Fruit fly (Drosophila melanogaster) whole organism, embryonic: ENCODE data around the gene CG16957.

Experiments
- Atf6 ChIP-seq: fragments of 200-800 bp; sonication (Bioruptor generic); IDR thresholded peaks from 2 replicates; pipeline ENCODE4 v1.3.6; 2022; ENCODE audit warnings: missing biosample characterization, missing genetic modification characterization
- Bteb2 ChIP-seq: fragments of 200-800 bp; sonication (Bioruptor generic); optimal IDR thresholded peaks from 2 replicates; lab custom pipeline; 2016; ENCODE audit warnings: missing biosample characterization, missing genetic modification characterization
- CG1024 ChIP-seq: fragments of 200-800 bp; sonication (Bioruptor generic); IDR thresholded peaks from 2 replicates; pipeline ENCODE4 v1.3.6; 2022; ENCODE audit warnings: missing biosample characterization, missing genetic modification characterization
- CG11504 ChIP-seq: fragments of 200-800 bp; sonication (Bioruptor generic); optimal IDR thresholded peaks from 3 replicates; lab custom pipeline; 2019; ENCODE audit warnings: missing biosample characterization, mild to moderate bottlenecking, missing genetic modification characterization, moderate library complexity
- CG12236 ChIP-seq: fragments of 200-800 bp; sonication (Bioruptor generic); optimal IDR thresholded peaks from 2 replicates; lab custom pipeline; 2016; ENCODE audit warnings: missing biosample characterization, missing genetic modification characterization
- CG15601 ChIP-seq: fragments of 200-800 bp; sonication (Bioruptor generic); optimal IDR thresholded peaks from 3 replicates; lab custom pipeline; 2019; ENCODE audit warnings: missing biosample characterization, mild to moderate bottlenecking, missing genetic modification characterization, moderate library complexity
- CG17328 ChIP-seq: fragments of 200-800 bp; sonication (Bioruptor generic); IDR thresholded peaks from 2 replicates; pipeline ENCODE4 v1.3.6; 2022; ENCODE audit warnings: missing biosample characterization, missing genetic modification characterization
- CG17612 ChIP-seq: fragments of 200-800 bp; sonication (Bioruptor generic); IDR thresholded peaks from 2 replicates; pipeline ENCODE4 v1.3.6; 2022; ENCODE audit warnings: missing biosample characterization, missing genetic modification characterization
- CG30431 ChIP-seq: fragments of 200-800 bp; sonication (Bioruptor generic); optimal IDR thresholded peaks from 2 replicates; lab custom pipeline; 2017; ENCODE audit warnings: missing biosample characterization, missing genetic modification characterization
- CG31224 ChIP-seq: fragments of 200-800 bp; sonication (Bioruptor generic); IDR thresholded peaks from 2 replicates; pipeline ENCODE4 v1.3.6; 2022; ENCODE audit warnings: missing biosample characterization, missing genetic modification characterization
- CG32772 ChIP-seq: fragments of 200-800 bp; sonication (Bioruptor generic); IDR thresholded peaks from 2 replicates; pipeline ENCODE4 v1.3.6; 2022; ENCODE audit warnings: missing biosample characterization, missing genetic modification characterization
- CG33213 ChIP-seq: fragments of 200-800 bp; sonication (Bioruptor generic); optimal IDR thresholded peaks from 3 replicates; lab custom pipeline; 2016; ENCODE audit warnings: missing biosample characterization, missing genetic modification characterization
- CG4328 ChIP-seq: fragments of 200-800 bp; sonication (Bioruptor generic); optimal IDR thresholded peaks from 3 replicates; lab custom pipeline; 2017; ENCODE audit warnings: missing biosample characterization, missing genetic modification reagents, missing genetic modification characterization
- CG4707 ChIP-seq: fragments of 200-800 bp; sonication (Bioruptor generic); optimal IDR thresholded peaks from 2 replicates; lab custom pipeline; 2018; ENCODE audit warnings: missing biosample characterization, mild to moderate bottlenecking, missing genetic modification characterization, moderate library complexity
- CG6689 ChIP-seq: fragments of 200-800 bp; sonication (Bioruptor generic); IDR thresholded peaks from 2 replicates; pipeline ENCODE4 v1.3.6; 2022; ENCODE audit warnings: missing biosample characterization, missing genetic modification characterization
- CG7271 ChIP-seq: fragments of 200-800 bp; sonication (Bioruptor generic); optimal IDR thresholded peaks from 2 replicates; lab custom pipeline; 2018; ENCODE audit warnings: missing biosample characterization, mild to moderate bottlenecking, missing genetic modification characterization, moderate library complexity
- CG7839 ChIP-seq: fragments of 200-800 bp; sonication (Bioruptor generic); optimal IDR thresholded peaks from 3 replicates; lab custom pipeline; 2018; ENCODE audit warnings: missing biosample characterization, mild to moderate bottlenecking, missing genetic modification characterization, moderate library complexity
- CG8290 ChIP-seq, 3 experiments: fragments of 200-800 bp; sonication (Bioruptor generic); optimal IDR thresholded peaks; 2 replicates each; lab custom pipeline; 2016 to 2019; ENCODE audit warnings: missing biosample characterization in 3 of 3, missing genetic modification characterization in 3 of 3, mild to moderate bottlenecking in 2 of 3, moderate library complexity in 1 of 3
- CG8388 ChIP-seq: fragments of 200-800 bp; sonication (Bioruptor generic); optimal IDR thresholded peaks from 2 replicates; lab custom pipeline; 2019; ENCODE audit warnings: missing biosample characterization, mild to moderate bottlenecking, missing genetic modification characterization, moderate library complexity
- CG8924 ChIP-seq: fragments of 200-800 bp; optimal IDR thresholded peaks from 3 replicates; lab custom pipeline; 2019; ENCODE audit warnings: missing biosample characterization, mild to moderate bottlenecking, missing genetic modification characterization, moderate library complexity
- D19B ChIP-seq: fragments of 200-800 bp; sonication (Bioruptor generic); optimal IDR thresholded peaks from 2 replicates; lab custom pipeline; 2017; ENCODE audit warnings: missing biosample characterization, mild to moderate bottlenecking, missing genetic modification characterization
- Dek ChIP-seq: fragments of 200-800 bp; sonication (Bioruptor generic); optimal IDR thresholded peaks from 3 replicates; lab custom pipeline; 2019; ENCODE audit warnings: missing biosample characterization, mild to moderate bottlenecking, missing genetic modification characterization, moderate library complexity
- Dll ChIP-seq: fragments of 200-800 bp; sonication (Bioruptor generic); IDR thresholded peaks from 4 replicates; pipeline ENCODE4 v1.3.6; 2022; ENCODE audit warnings: missing biosample characterization, missing genetic modification characterization; ENCODE audit not compliant: partially characterized antibody
- Drgx ChIP-seq: fragments of 200-800 bp; sonication (Bioruptor generic); IDR thresholded peaks from 2 replicates; pipeline ENCODE4 v1.3.6; 2022; ENCODE audit warnings: missing biosample characterization, missing genetic modification characterization
- Fer2 ChIP-seq: fragments of 200-800 bp; sonication (Bioruptor generic); optimal IDR thresholded peaks from 2 replicates; lab custom pipeline; 2018; ENCODE audit warnings: missing biosample characterization, mild to moderate bottlenecking, missing genetic modification characterization, moderate library complexity
- Fer3 ChIP-seq: fragments of 200-800 bp; sonication (Bioruptor generic); optimal IDR thresholded peaks from 2 replicates; lab custom pipeline; 2018; ENCODE audit warnings: missing biosample characterization, mild to moderate bottlenecking, missing genetic modification characterization, moderate library complexity
- Hsf ChIP-seq: fragments of 200-800 bp; sonication (Bioruptor generic); optimal IDR thresholded peaks from 3 replicates; lab custom pipeline; 2016; ENCODE audit warnings: missing biosample characterization, missing genetic modification characterization
- Lim3 ChIP-seq: fragments of 200-800 bp; sonication (Bioruptor generic); IDR thresholded peaks from 2 replicates; pipeline ENCODE4 v1.3.6; 2022; ENCODE audit warnings: missing biosample characterization, missing genetic modification characterization
- Mes4 ChIP-seq: fragments of 200-800 bp; sonication (Bioruptor generic); optimal IDR thresholded peaks from 2 replicates; lab custom pipeline; 2016; ENCODE audit warnings: missing biosample characterization, missing genetic modification characterization
- Stat92E ChIP-seq, 3 experiments: fragments of >200 bp in 2 of 3; fragments of 200-800 bp in 1 of 3; sonication (Bioruptor generic) in 1 of 3; optimal IDR thresholded peaks; 2 replicates each; lab custom pipeline; 2017 to 2019; ENCODE audit warnings: missing biosample characterization in 3 of 3, missing genetic modification characterization in 3 of 3, mild to moderate bottlenecking in 1 of 3, moderate library complexity in 1 of 3
- ase ChIP-seq: fragments of 200-800 bp; sonication (Bioruptor generic); IDR thresholded peaks from 3 replicates; pipeline ENCODE4 v1.3.6; 2022; ENCODE audit warnings: missing biosample characterization, missing genetic modification characterization
- bowl ChIP-seq: fragments of 200-800 bp; sonication (Bioruptor generic); IDR thresholded peaks from 2 replicates; pipeline ENCODE4 v1.3.6; 2022; ENCODE audit warnings: missing biosample characterization, missing genetic modification characterization
- crol ChIP-seq: fragments of 200-800 bp; sonication (Bioruptor generic); IDR thresholded peaks from 2 replicates; pipeline ENCODE4 v1.3.6; 2022; ENCODE audit warnings: missing biosample characterization, missing genetic modification characterization
- dan ChIP-seq: fragments of 200-800 bp; sonication (Bioruptor generic); IDR thresholded peaks from 2 replicates; pipeline ENCODE4 v1.3.6; 2022; ENCODE audit warnings: missing biosample characterization, missing genetic modification characterization
- dmrt11E ChIP-seq: fragments of 200-800 bp; sonication (Bioruptor generic); optimal IDR thresholded peaks from 3 replicates; lab custom pipeline; 2018; ENCODE audit warnings: missing biosample characterization, mild to moderate bottlenecking, missing genetic modification characterization, moderate library complexity
- dpn ChIP-seq, 2 experiments: fragments of 200-800 bp; sonication (Bioruptor generic); optimal IDR thresholded peaks; 3 replicates each; lab custom pipeline; 2016; ENCODE audit warnings: missing biosample characterization in 2 of 2, missing genetic modification characterization in 2 of 2
- dysf ChIP-seq: fragments of 200-800 bp; sonication (Bioruptor generic); IDR thresholded peaks from 3 replicates; pipeline ENCODE4 v1.3.6; 2022; ENCODE audit warnings: missing biosample characterization, missing genetic modification characterization
- exex ChIP-seq: fragments of 200-800 bp; sonication (Bioruptor generic); optimal IDR thresholded peaks from 4 replicates; lab custom pipeline; 2018; ENCODE audit warnings: missing biosample characterization, mild to moderate bottlenecking, missing genetic modification characterization, moderate library complexity
- fu2 ChIP-seq: fragments of 200-800 bp; sonication (Bioruptor generic); optimal IDR thresholded peaks from 2 replicates; lab custom pipeline; 2016; ENCODE audit warnings: missing biosample characterization, missing genetic modification characterization
- gcm ChIP-seq: fragments of 200-800 bp; sonication (Bioruptor generic); optimal IDR thresholded peaks from 2 replicates; lab custom pipeline; 2019; ENCODE audit warnings: missing biosample characterization, mild to moderate bottlenecking, missing genetic modification characterization, moderate library complexity
- gsb-n ChIP-seq: fragments of 200-800 bp; sonication (Bioruptor generic); optimal IDR thresholded peaks from 3 replicates; lab custom pipeline; 2018; ENCODE audit warnings: missing biosample characterization, mild to moderate bottlenecking, missing genetic modification characterization
- hb ChIP-seq: fragments of 200-800 bp; sonication (Bioruptor generic); IDR thresholded peaks from 3 replicates; pipeline ENCODE4 v1.3.6; 2022; ENCODE audit warnings: missing biosample characterization, missing genetic modification characterization; ENCODE audit not compliant: partially characterized antibody
- her ChIP-seq: fragments of 200-800 bp; sonication (Bioruptor generic); optimal IDR thresholded peaks from 2 replicates; lab custom pipeline; 2016; ENCODE audit warnings: missing biosample characterization, missing genetic modification characterization
- nmo ChIP-seq: fragments of 200-800 bp; sonication (Bioruptor generic); optimal IDR thresholded peaks from 2 replicates; lab custom pipeline; 2018; ENCODE audit warnings: missing biosample characterization, mild to moderate bottlenecking, missing genetic modification characterization, moderate library complexity
- sc ChIP-seq, 3 experiments: fragments of >200 bp in 2 of 3; fragments of 200-800 bp in 1 of 3; sonication (Bioruptor generic) in 1 of 3; optimal IDR thresholded peaks; 2 replicates in 2 of 3; 3 replicates in 1 of 3; lab custom pipeline; 2017; ENCODE audit warnings: mild to moderate bottlenecking in 1 of 3, missing biosample characterization in 1 of 3, missing genetic modification characterization in 1 of 3, missing genetic modification reagents in 1 of 3
- shn ChIP-seq: fragments of 200-800 bp; sonication (Bioruptor generic); optimal IDR thresholded peaks from 3 replicates; lab custom pipeline; 2016; ENCODE audit warnings: missing biosample characterization, missing genetic modification characterization
- sqz ChIP-seq: fragments of 200-800 bp; sonication (Bioruptor generic); optimal IDR thresholded peaks from 3 replicates; lab custom pipeline; 2018; ENCODE audit warnings: missing biosample characterization, mild to moderate bottlenecking, missing genetic modification characterization
- tio ChIP-seq: fragments of 200-800 bp; sonication (Bioruptor generic); optimal IDR thresholded peaks from 2 replicates; lab custom pipeline; 2017; ENCODE audit warnings: missing biosample characterization, missing genetic modification characterization, inconsistent platforms
- tup ChIP-seq: fragments of 200-800 bp; sonication (Bioruptor generic); optimal IDR thresholded peaks from 2 replicates; lab custom pipeline; 2016; ENCODE audit warnings: missing biosample characterization, mild to moderate bottlenecking, missing genetic modification characterization, moderate library complexity
- wek ChIP-seq: fragments of 200-800 bp; sonication (Bioruptor generic); optimal IDR thresholded peaks from 3 replicates; lab custom pipeline; 2018; ENCODE audit warnings: missing biosample characterization, mild to moderate bottlenecking, missing genetic modification characterization, moderate library complexity
- zfh2 ChIP-seq: fragments of 200-800 bp; sonication (Bioruptor generic); optimal IDR thresholded peaks from 2 replicates; lab custom pipeline; 2016; ENCODE audit warnings: missing biosample characterization, missing genetic modification characterization

CG16957 gene

DNA sequence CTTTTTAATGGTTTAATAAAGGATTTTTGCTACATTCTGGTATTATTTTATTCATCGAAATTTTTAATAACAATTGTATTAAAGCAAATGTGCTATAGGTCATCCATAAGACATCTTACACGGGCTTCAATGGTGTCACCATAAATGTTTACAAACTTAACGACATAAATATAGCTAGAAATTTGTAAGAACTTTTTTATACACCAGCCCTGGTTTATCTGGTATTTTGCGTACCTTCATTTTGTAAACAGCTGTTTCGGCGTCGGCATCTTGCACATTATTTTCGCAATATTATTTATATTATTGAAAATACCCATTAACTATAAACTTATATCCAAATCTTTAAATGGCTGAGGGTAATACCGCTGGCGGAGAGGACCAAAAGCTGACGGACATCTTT is 28.6 kb downstream of the CG16957 start, which contains the start of gene Tap42 (continued):
- TF ChIP-seq Lim3 (GFP tag; lab: Robert Waterston, UW), result no peak
- peak; percentile 43 for TF ChIP-seq CG11504 (tag; lab: Kevin White, UChicago)
- no peak for TF ChIP-seq CG17612 (GFP tag; lab: Robert Waterston, UW)
- no peak for TF ChIP-seq CG33213 (GFP tag; lab: Kevin White, UChicago)
- peak; percentile 13 for TF ChIP-seq Bteb2 (GFP tag; lab: Kevin White, UChicago)
- no peak for TF ChIP-seq Fer3 (tag; lab: Kevin White, UChicago)
- no peak for TF ChIP-seq CG6689 (GFP tag; lab: Robert Waterston, UW)
- TF ChIP-seq nmo, result peak; percentile 20
- no peak for TF ChIP-seq tup (GFP tag; lab: Kevin White, UChicago)
- TF ChIP-seq Fer2 (tag; lab: Kevin White, UChicago), result no peak
- peak in 1 of 2 experiments; percentile 6 for TF ChIP-seq dpn (GFP tag; optimal IDR thresholded peaks at IDR 0.05; lab: Kevin White, UChicago)
- TF ChIP-seq CG17328 (GFP tag; lab: Robert Waterston, UW), result no peak
- TF ChIP-seq hb (GFP tag; lab: Robert Waterston, UW), result no peak
- peak; percentile 12 for TF ChIP-seq CG7839 (tag; lab: Kevin White, UChicago)
- no peak for TF ChIP-seq fu2 (GFP tag; lab: Kevin White, UChicago)
- no peak for TF ChIP-seq gcm
- TF ChIP-seq zfh2 (GFP tag; lab: Kevin White, UChicago), result no peak
- TF ChIP-seq dan (GFP tag; lab: Robert Waterston, UW), result no peak
- no peak for TF ChIP-seq Mes4
- TF ChIP-seq CG15601, result peak; percentile 1
- no peak for TF ChIP-seq bowl
- TF ChIP-seq CG31224, result no peak
- no peak for TF ChIP-seq crol
- no peak for TF ChIP-seq CG1024 (GFP tag; lab: Robert Waterston, UW)
- no peak for TF ChIP-seq D19B (GFP tag; lab: Kevin White, UChicago)
- TF ChIP-seq CG4707, result no peak
- TF ChIP-seq CG12236 (GFP tag; lab: Kevin White, UChicago), result no peak
- TF ChIP-seq ase (GFP tag; lab: Robert Waterston, UW), result no peak
- TF ChIP-seq dmrt11E (tag; lab: Kevin White, UChicago), result no peak
- no peak for TF ChIP-seq Stat92E (GFP tag; optimal IDR thresholded peaks at IDR 0.05; lab: Kevin White, UChicago)
- TF ChIP-seq CG4328 (GFP tag; lab: Kevin White, UChicago), result no peak
- no peak for TF ChIP-seq her (GFP tag; lab: Kevin White, UChicago)
- peak; percentile 26 for TF ChIP-seq Dek (tag; lab: Kevin White, UChicago)
- TF ChIP-seq sc (optimal IDR thresholded peaks at IDR 0.05; lab: Kevin White, UChicago), result no peak
- TF ChIP-seq sc (GFP tag; optimal IDR thresholded peaks at IDR 0.05; lab: Kevin White, UChicago), result no peak
- no peak for TF ChIP-seq CG30431 (GFP tag; lab: Kevin White, UChicago)
- peak; percentile 32 for TF ChIP-seq Hsf (GFP tag; lab: Kevin White, UChicago)
- TF ChIP-seq wek, result no peak
- TF ChIP-seq CG7271 (tag; lab: Kevin White, UChicago), result no peak
- no peak for TF ChIP-seq Dll (GFP tag; lab: Robert Waterston, UW)
- no peak for TF ChIP-seq Drgx (GFP tag; lab: Robert Waterston, UW)
- no peak for TF ChIP-seq exex
- TF ChIP-seq sqz (GFP tag; lab: Kevin White, UChicago), result no peak
- no peak for TF ChIP-seq CG8290 (GFP tag; optimal IDR thresholded peaks at IDR 0.05; lab: Kevin White, UChicago)
- TF ChIP-seq CG8290 (tag; optimal IDR thresholded peaks at IDR 0.05; lab: Kevin White, UChicago), result no peak
- TF ChIP-seq CG8388 (GFP tag; lab: Kevin White, UChicago), result no peak
- no peak for TF ChIP-seq dysf
- TF ChIP-seq gsb-n (tag; lab: Kevin White, UChicago), result no peak
- TF ChIP-seq tio, result no peak
- no peak for TF ChIP-seq shn (GFP tag; lab: Kevin White, UChicago)
- no peak for TF ChIP-seq CG32772
- peak; percentile 27 for TF ChIP-seq CG8924
- no peak for TF ChIP-seq Atf6
